Fruit fly (Drosophila melanogaster) whole organism, embryonic: Measurements from ENCODE around the gene CG12012.

ENCODE experiments used
- Awh ChIP-seq: fragments of 200-800 bp; sonication (Bioruptor generic); IDR thresholded peaks from 2 replicates; pipeline ENCODE4, ENCODE4 v1.3.6; 2022; ENCODE audit warnings: missing biosample characterization, missing genetic modification characterization
- CG10321 ChIP-seq: fragments of 200-800 bp; sonication (Bioruptor generic); IDR thresholded peaks from 2 replicates; pipeline ENCODE4 v1.3.6; 2022; ENCODE audit warnings: missing biosample characterization, missing genetic modification characterization
- CG10565 ChIP-seq: fragments of 200-800 bp; sonication (Bioruptor generic); optimal IDR thresholded peaks from 3 replicates; lab custom pipeline; 2016; ENCODE audit warnings: missing biosample characterization, mild to moderate bottlenecking, missing genetic modification characterization
- CG12104 ChIP-seq: fragments of 200-800 bp; sonication (Bioruptor generic); optimal IDR thresholded peaks from 3 replicates; lab custom pipeline; 2016; ENCODE audit warnings: missing biosample characterization, missing genetic modification characterization
- CG12391 ChIP-seq: fragments of 200-800 bp; sonication (Bioruptor generic); optimal IDR thresholded peaks from 3 replicates; lab custom pipeline; 2018; ENCODE audit warnings: missing biosample characterization, mild to moderate bottlenecking, missing genetic modification characterization, moderate library complexity
- CG13424 ChIP-seq: fragments of 200-800 bp; sonication (Bioruptor generic); optimal IDR thresholded peaks from 2 replicates; lab custom pipeline; 2019; ENCODE audit warnings: missing biosample characterization, mild to moderate bottlenecking, missing genetic modification characterization, moderate library complexity
- CG13624 ChIP-seq: fragments of 200-800 bp; sonication (Bioruptor generic); optimal IDR thresholded peaks from 2 replicates; lab custom pipeline; 2016; ENCODE audit warnings: missing biosample characterization, missing genetic modification characterization
- CG15601 ChIP-seq: fragments of 200-800 bp; sonication (Bioruptor generic); optimal IDR thresholded peaks from 3 replicates; lab custom pipeline; 2019; ENCODE audit warnings: missing biosample characterization, mild to moderate bottlenecking, missing genetic modification characterization, moderate library complexity
- CG17612 ChIP-seq: fragments of 200-800 bp; sonication (Bioruptor generic); IDR thresholded peaks from 2 replicates; pipeline ENCODE4 v1.3.6; 2022; ENCODE audit warnings: missing biosample characterization, missing genetic modification characterization
- CG17829 ChIP-seq: fragments of 200-800 bp; optimal IDR thresholded peaks from 2 replicates; lab custom pipeline; 2019; ENCODE audit warnings: missing biosample characterization, mild to moderate bottlenecking, missing genetic modification characterization, moderate library complexity
- CG2712 ChIP-seq: fragments of 200-800 bp; optimal IDR thresholded peaks from 3 replicates; lab custom pipeline; 2019; ENCODE audit warnings: missing biosample characterization, mild to moderate bottlenecking, missing genetic modification characterization, moderate library complexity
- CG30403 ChIP-seq: fragments of 200-800 bp; sonication (Bioruptor generic); optimal IDR thresholded peaks from 3 replicates; lab custom pipeline; 2016; ENCODE audit warnings: missing biosample characterization, missing genetic modification characterization
- CG31224 ChIP-seq: fragments of 200-800 bp; sonication (Bioruptor generic); IDR thresholded peaks from 2 replicates; pipeline ENCODE4 v1.3.6; 2022; ENCODE audit warnings: missing biosample characterization, missing genetic modification characterization
- CG34422 ChIP-seq: fragments of 200-800 bp; sonication (Bioruptor generic); IDR thresholded peaks from 3 replicates; pipeline ENCODE4 v1.3.6; 2022; ENCODE audit warnings: missing biosample characterization, missing genetic modification characterization
- CG3838 ChIP-seq: fragments of 200-800 bp; sonication (Bioruptor generic); optimal IDR thresholded peaks from 3 replicates; lab custom pipeline; 2016; ENCODE audit warnings: missing biosample characterization, missing genetic modification characterization
- CG5245 ChIP-seq: fragments of 200-800 bp; sonication (Bioruptor generic); optimal IDR thresholded peaks from 3 replicates; lab custom pipeline; 2016; ENCODE audit warnings: missing biosample characterization, missing genetic modification characterization
- CG6654 ChIP-seq: fragments of 200-800 bp; sonication (Bioruptor generic); optimal IDR thresholded peaks from 2 replicates; lab custom pipeline; 2017; ENCODE audit warnings: missing biosample characterization, mild to moderate bottlenecking, missing genetic modification characterization
- CG6689 ChIP-seq: fragments of 200-800 bp; sonication (Bioruptor generic); IDR thresholded peaks from 2 replicates; pipeline ENCODE4 v1.3.6; 2022; ENCODE audit warnings: missing biosample characterization, missing genetic modification characterization
- CG7987 ChIP-seq: fragments of 200-800 bp; sonication (Bioruptor generic); optimal IDR thresholded peaks from 2 replicates; lab custom pipeline; 2018; ENCODE audit warnings: missing biosample characterization, mild to moderate bottlenecking, missing genetic modification characterization, moderate library complexity
- CG8944 ChIP-seq: fragments of 200-800 bp; sonication (Bioruptor generic); optimal IDR thresholded peaks from 3 replicates; lab custom pipeline; 2016; ENCODE audit warnings: missing biosample characterization, missing genetic modification characterization
- CG9817 ChIP-seq: fragments of 200-800 bp; sonication (Bioruptor generic); optimal IDR thresholded peaks from 2 replicates; lab custom pipeline; 2018; ENCODE audit warnings: missing biosample characterization, mild to moderate bottlenecking, missing genetic modification characterization, moderate library complexity
- Doc2 ChIP-seq: fragments of 200-800 bp; sonication (Bioruptor generic); IDR thresholded peaks from 2 replicates; pipeline ENCODE4 v1.3.6; 2022; ENCODE audit warnings: missing biosample characterization, missing genetic modification characterization
- Doc3 ChIP-seq: fragments of 200-800 bp; sonication (Bioruptor generic); IDR thresholded peaks from 3 replicates; pipeline ENCODE4 v1.3.6; 2022; ENCODE audit warnings: missing biosample characterization, missing genetic modification characterization; ENCODE audit not compliant: partially characterized antibody
- Hmx ChIP-seq: fragments of 200-800 bp; sonication (Bioruptor generic); optimal IDR thresholded peaks from 2 replicates; lab custom pipeline; 2016; ENCODE audit warnings: missing biosample characterization, missing genetic modification characterization
- Lhr ChIP-seq: fragments of 200-800 bp; sonication (Bioruptor generic); optimal IDR thresholded peaks from 3 replicates; lab custom pipeline; 2017; ENCODE audit warnings: mild to moderate bottlenecking, missing biosample characterization, missing genetic modification reagents, missing genetic modification characterization
- Lim3 ChIP-seq: fragments of 200-800 bp; sonication (Bioruptor generic); IDR thresholded peaks from 2 replicates; pipeline ENCODE4 v1.3.6; 2022; ENCODE audit warnings: missing biosample characterization, missing genetic modification characterization
- MBD-R2 ChIP-seq: fragments of 200-800 bp; sonication (Bioruptor generic); IDR thresholded peaks from 2 replicates; pipeline ENCODE4 v1.3.6; 2022; ENCODE audit warnings: missing biosample characterization, missing genetic modification characterization
- Mrtf ChIP-seq: fragments of 200-800 bp; sonication (Bioruptor generic); IDR thresholded peaks from 3 replicates; pipeline ENCODE4 v1.3.6; 2022; ENCODE audit warnings: missing biosample characterization, missing genetic modification characterization
- Optix ChIP-seq: fragments of 200-800 bp; sonication (Bioruptor generic); IDR thresholded peaks from 3 replicates; pipeline ENCODE4 v1.3.6; 2022; ENCODE audit warnings: missing biosample characterization, missing genetic modification characterization
- TFAM ChIP-seq: fragments of 200-800 bp; sonication (Bioruptor generic); optimal IDR thresholded peaks from 2 replicates; lab custom pipeline; 2017; ENCODE audit warnings: missing biosample characterization, missing genetic modification characterization, inconsistent platforms
- az2 ChIP-seq: fragments of 200-800 bp; sonication (Bioruptor generic); optimal IDR thresholded peaks from 3 replicates; lab custom pipeline; 2016; ENCODE audit warnings: missing biosample characterization, missing genetic modification characterization
- bigmax ChIP-seq: fragments of 200-800 bp; sonication (Bioruptor generic); optimal IDR thresholded peaks from 2 replicates; lab custom pipeline; 2018; ENCODE audit warnings: missing biosample characterization, mild to moderate bottlenecking, missing genetic modification characterization
- chm ChIP-seq: fragments of 200-800 bp; sonication (Bioruptor generic); IDR thresholded peaks from 2 replicates; pipeline ENCODE4 v1.3.6; 2022; ENCODE audit warnings: missing biosample characterization, missing genetic modification characterization
- ci ChIP-seq: fragments of 200-800 bp; sonication (Bioruptor generic); IDR thresholded peaks from 3 replicates; pipeline ENCODE4 v1.3.6; 2022; ENCODE audit warnings: missing biosample characterization, missing genetic modification characterization
- dati ChIP-seq: fragments of 200-800 bp; sonication (Bioruptor generic); IDR thresholded peaks from 2 replicates; pipeline ENCODE4 v1.3.6; 2022; ENCODE audit warnings: missing biosample characterization, missing genetic modification characterization
- dm ChIP-seq: fragments of 200-800 bp; sonication (Bioruptor generic); optimal IDR thresholded peaks from 3 replicates; lab custom pipeline; 2016; ENCODE audit warnings: missing biosample characterization, missing genetic modification characterization
- ewg ChIP-seq: fragments of 200-800 bp; sonication (Bioruptor generic); optimal IDR thresholded peaks from 3 replicates; lab custom pipeline; 2017; ENCODE audit warnings: mild to moderate bottlenecking, missing biosample characterization, missing genetic modification reagents, missing genetic modification characterization
- gem ChIP-seq: fragments of 200-800 bp; sonication (Bioruptor generic); optimal IDR thresholded peaks from 2 replicates; lab custom pipeline; 2019; ENCODE audit warnings: missing biosample characterization, mild to moderate bottlenecking, missing genetic modification characterization, moderate library complexity
- hth ChIP-seq: fragments of >200 bp; optimal IDR thresholded peaks from 2 replicates; lab custom pipeline; 2017; ENCODE audit warnings: inconsistent platforms
- nerfin-1 ChIP-seq: fragments of 200-800 bp; sonication (Bioruptor generic); optimal IDR thresholded peaks from 3 replicates; lab custom pipeline; 2019; ENCODE audit warnings: missing biosample characterization, mild to moderate bottlenecking, missing genetic modification characterization, moderate library complexity
- otp ChIP-seq: fragments of 200-800 bp; sonication (Bioruptor generic); IDR thresholded peaks from 3 replicates; pipeline ENCODE4, ENCODE4 v1.3.6; 2022; ENCODE audit warnings: missing biosample characterization, missing genetic modification characterization
- pum ChIP-seq: fragments of 200-800 bp; sonication (Bioruptor generic); optimal IDR thresholded peaks from 2 replicates; lab custom pipeline; 2016; ENCODE audit warnings: missing biosample characterization, missing genetic modification characterization
- schlank ChIP-seq: fragments of 200-800 bp; sonication (Bioruptor generic); optimal IDR thresholded peaks from 2 replicates; lab custom pipeline; 2018; ENCODE audit warnings: missing biosample characterization, mild to moderate bottlenecking, missing genetic modification characterization
- sd ChIP-seq: fragments of 200-800 bp; sonication (Bioruptor generic); optimal IDR thresholded peaks from 3 replicates; lab custom pipeline; 2018; ENCODE audit warnings: missing biosample characterization, mild to moderate bottlenecking, missing genetic modification characterization, moderate library complexity
- sisA ChIP-seq: fragments of 200-800 bp; sonication (Bioruptor generic); IDR thresholded peaks from 2 replicates; pipeline ENCODE4 v1.3.6; 2022; ENCODE audit warnings: missing biosample characterization, missing genetic modification characterization
- slbo ChIP-seq: fragments of 200-800 bp; sonication (Bioruptor generic); IDR thresholded peaks from 2 replicates; pipeline ENCODE4 v1.3.6; 2022; ENCODE audit warnings: missing biosample characterization, missing genetic modification characterization
- ssp ChIP-seq: fragments of 200-800 bp; sonication (Bioruptor generic); IDR thresholded peaks from 2 replicates; pipeline ENCODE4 v1.3.6; 2022; ENCODE audit warnings: missing biosample characterization, missing genetic modification characterization
- stwl ChIP-seq: fragments of 200-800 bp; sonication (Bioruptor generic); optimal IDR thresholded peaks from 3 replicates; lab custom pipeline; 2018; ENCODE audit warnings: missing biosample characterization, mild to moderate bottlenecking, missing genetic modification characterization, moderate library complexity
- ttk ChIP-seq: fragments of 200-800 bp; sonication (Bioruptor generic); IDR thresholded peaks from 2 replicates; pipeline ENCODE4 v2.1.2; 2022; ENCODE audit warnings: missing biosample characterization, missing genetic modification characterization
- twi ChIP-seq: fragments of 200-800 bp; optimal IDR thresholded peaks from 2 replicates; lab custom pipeline; 2019; ENCODE audit warnings: missing biosample characterization, mild to moderate bottlenecking, missing genetic modification characterization, moderate library complexity
- tx ChIP-seq: fragments of 200-800 bp; sonication (Bioruptor generic); optimal IDR thresholded peaks from 2 replicates; lab custom pipeline; 2016; ENCODE audit warnings: missing biosample characterization, missing genetic modification characterization
- yki ChIP-seq: fragments of >200 bp; optimal IDR thresholded peaks from 3 replicates; lab custom pipeline; 2018

CG12012 gene

DNA sequence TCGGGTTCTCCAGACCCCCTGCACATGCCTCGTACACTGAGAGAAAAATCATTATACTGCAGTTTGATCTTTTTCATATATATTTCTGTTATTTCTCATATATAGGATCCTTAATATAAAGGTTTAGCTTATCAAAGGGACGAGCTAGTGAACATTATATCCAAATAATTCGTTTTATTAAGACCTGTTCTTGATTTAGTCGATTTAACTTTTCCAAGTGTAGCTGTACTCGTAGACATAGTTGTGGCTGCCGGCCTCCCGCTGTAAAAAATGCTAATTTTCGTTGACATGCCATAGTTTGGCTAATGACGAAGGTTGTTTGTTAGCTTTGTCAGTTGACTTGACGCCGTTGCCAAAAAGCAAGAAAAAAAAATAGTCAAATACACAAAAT, 5.9 kb downstream of the CG12012 start (continued):
- peak; percentile 80 for TF ChIP-seq CG13624 (GFP tag; lab: Kevin White, UChicago)
- peak; percentile 38 for TF ChIP-seq CG8944 (GFP tag; lab: Kevin White, UChicago)
- TF ChIP-seq MBD-R2 (GFP tag; lab: Robert Waterston, UW) = peak; percentile 46; the same call in 1 of the 2 replicates
- TF ChIP-seq CG17829 (tag; lab: Kevin White, UChicago) = peak; percentile 89
- peak; percentile 64 for TF ChIP-seq chm (GFP tag; lab: Robert Waterston, UW)
- peak; percentile 56 for TF ChIP-seq Hmx (GFP tag; lab: Kevin White, UChicago)
- peak; percentile 64 for TF ChIP-seq ewg
- peak; percentile 62 for TF ChIP-seq CG6654 (GFP tag; lab: Kevin White, UChicago)
- TF ChIP-seq TFAM = peak; percentile 65
- peak; percentile 34 for TF ChIP-seq stwl (tag; lab: Kevin White, UChicago)
- peak; percentile 68; the same call in 2 of the 3 replicates for TF ChIP-seq Mrtf (GFP tag; lab: Robert Waterston, UW)
- TF ChIP-seq ttk (GFP tag; lab: Robert Waterston, UW) = peak; percentile 77
- TF ChIP-seq dm = peak; percentile 33
- TF ChIP-seq CG13424 (tag; lab: Kevin White, UChicago) = peak; percentile 86
- peak; percentile 52 for TF ChIP-seq Lhr (GFP tag; lab: Kevin White, UChicago)
- TF ChIP-seq CG10321 (GFP tag; lab: Robert Waterston, UW) = peak; percentile 58
- peak; percentile 69 for TF ChIP-seq ssp (GFP tag; lab: Robert Waterston, UW)
- TF ChIP-seq CG30403 (GFP tag; lab: Kevin White, UChicago) = peak; percentile 84
- peak; percentile 70; the same call in 1 of the 2 replicates for TF ChIP-seq Awh (GFP tag; lab: Robert Waterston, UW)
- TF ChIP-seq CG31224 (GFP tag; lab: Robert Waterston, UW) = peak; percentile 83
- TF ChIP-seq pum (GFP tag; lab: Kevin White, UChicago) = peak; percentile 69
- TF ChIP-seq Lim3 = no peak
- TF ChIP-seq tx (GFP tag; lab: Kevin White, UChicago) = peak; percentile 63
- peak; percentile 68 for TF ChIP-seq schlank (tag; lab: Kevin White, UChicago)
- TF ChIP-seq CG12104 (GFP tag; lab: Kevin White, UChicago) = peak; percentile 27
- peak; percentile 87 for TF ChIP-seq otp (GFP tag; lab: Robert Waterston, UW)
- peak; percentile 71 for TF ChIP-seq CG5245 (GFP tag; lab: Kevin White, UChicago)
- TF ChIP-seq sd (tag; lab: Kevin White, UChicago) = peak; percentile 88
- peak; percentile 64 for TF ChIP-seq CG17612 (GFP tag; lab: Robert Waterston, UW)
- peak; percentile 49; the same call in 1 of the 2 replicates for TF ChIP-seq dati (GFP tag; lab: Robert Waterston, UW)
- TF ChIP-seq Doc3 = no peak
- TF ChIP-seq hth = no peak
- TF ChIP-seq CG7987 (GFP tag; lab: Kevin White, UChicago) = peak; percentile 62
- peak; percentile 90 for TF ChIP-seq CG12391 (tag; lab: Kevin White, UChicago)
- peak; percentile 71 for TF ChIP-seq twi (tag; lab: Kevin White, UChicago)
- peak; percentile 73 for TF ChIP-seq CG9817
- peak; percentile 94 for TF ChIP-seq CG2712 (tag; lab: Kevin White, UChicago)
- TF ChIP-seq CG10565 (GFP tag; lab: Kevin White, UChicago) = no peak
- peak; percentile 74 for TF ChIP-seq nerfin-1 (tag; lab: Kevin White, UChicago)
- TF ChIP-seq slbo (GFP tag; lab: Robert Waterston, UW) = peak; percentile 88
- TF ChIP-seq gem = peak; percentile 94
- TF ChIP-seq sisA (GFP tag; lab: Robert Waterston, UW) = peak; percentile 81
- peak; percentile 87 for TF ChIP-seq ci (GFP tag; lab: Robert Waterston, UW)
- TF ChIP-seq Optix (GFP tag; lab: Robert Waterston, UW) = peak; percentile 57; the same call in 1 of the 3 replicates
- TF ChIP-seq Doc2 = no peak
- TF ChIP-seq CG6689 (GFP tag; lab: Robert Waterston, UW) = peak; percentile 83
- peak; percentile 79 for TF ChIP-seq CG15601 (tag; lab: Kevin White, UChicago)
- TF ChIP-seq yki (lab: Kevin White, UChicago) = no peak
- TF ChIP-seq CG34422 (GFP tag; lab: Robert Waterston, UW) = peak; percentile 86
- TF ChIP-seq CG3838 (GFP tag; lab: Kevin White, UChicago) = peak; percentile 24
- peak; percentile 84 for TF ChIP-seq az2 (GFP tag; lab: Kevin White, UChicago)
- no peak for TF ChIP-seq bigmax (GFP tag; lab: Kevin White, UChicago)
